Fruit fly (Drosophila melanogaster) whole organism, embryonic: ENCODE measurements around the gene CG15196.

Experiments
- Antp ChIP-seq: fragments of 200-800 bp; sonication (Bioruptor generic); optimal IDR thresholded peaks from 3 replicates; lab custom pipeline; 2016; ENCODE audit warnings: missing biosample characterization, missing genetic modification characterization
- Awh ChIP-seq: fragments of 200-800 bp; sonication (Bioruptor generic); IDR thresholded peaks from 2 replicates; pipeline ENCODE4, ENCODE4 v1.3.6; 2022; ENCODE audit warnings: missing biosample characterization, missing genetic modification characterization
- Blimp-1 ChIP-seq: fragments of 200-800 bp; sonication (Bioruptor generic); optimal IDR thresholded peaks from 3 replicates; lab custom pipeline; 2018; ENCODE audit warnings: missing biosample characterization, missing genetic modification characterization, mild to moderate bottlenecking, moderate library complexity, missing genetic modification reagents
- CG10274 ChIP-seq: fragments of 200-800 bp; sonication (Bioruptor generic); optimal IDR thresholded peaks from 3 replicates; lab custom pipeline; 2017; ENCODE audit warnings: missing biosample characterization, mild to moderate bottlenecking, missing genetic modification characterization
- CG10979 ChIP-seq: fragments of 200-800 bp; sonication (Bioruptor generic); optimal IDR thresholded peaks from 2 replicates; lab custom pipeline; 2018; ENCODE audit warnings: missing biosample characterization, mild to moderate bottlenecking, missing genetic modification characterization, moderate library complexity
- CG11456 ChIP-seq: fragments of 200-800 bp; sonication (Bioruptor generic); IDR thresholded peaks from 3 replicates; pipeline ENCODE4 v1.3.6; 2022; ENCODE audit warnings: missing biosample characterization, missing genetic modification characterization
- CG11504 ChIP-seq: fragments of 200-800 bp; sonication (Bioruptor generic); optimal IDR thresholded peaks from 3 replicates; lab custom pipeline; 2019; ENCODE audit warnings: missing biosample characterization, mild to moderate bottlenecking, missing genetic modification characterization, moderate library complexity
- CG11695 ChIP-seq: fragments of 200-800 bp; sonication (Bioruptor generic); IDR thresholded peaks from 3 replicates; pipeline ENCODE4 v1.3.6; 2022; ENCODE audit warnings: missing biosample characterization, missing genetic modification characterization
- CG13123 ChIP-seq: fragments of 200-800 bp; sonication (Bioruptor generic); optimal IDR thresholded peaks from 2 replicates; lab custom pipeline; 2016; ENCODE audit warnings: missing biosample characterization, missing genetic modification characterization
- CG1529 ChIP-seq: fragments of 200-800 bp; sonication (Bioruptor generic); optimal IDR thresholded peaks from 3 replicates; lab custom pipeline; 2018; ENCODE audit warnings: missing biosample characterization, missing genetic modification characterization
- CG1602 ChIP-seq: fragments of 200-800 bp; sonication (Bioruptor generic); optimal IDR thresholded peaks from 3 replicates; lab custom pipeline; 2016; ENCODE audit warnings: missing biosample characterization, missing genetic modification characterization
- CG18262 ChIP-seq: fragments of 200-800 bp; optimal IDR thresholded peaks from 3 replicates; lab custom pipeline; 2019; ENCODE audit warnings: missing biosample characterization, mild to moderate bottlenecking, missing genetic modification characterization, moderate library complexity
- CG2120 ChIP-seq: fragments of 200-800 bp; sonication (Bioruptor generic); optimal IDR thresholded peaks from 3 replicates; lab custom pipeline; 2016; ENCODE audit warnings: missing biosample characterization, missing genetic modification characterization
- CG2202 ChIP-seq: fragments of 200-800 bp; sonication (Bioruptor generic); optimal IDR thresholded peaks from 2 replicates; lab custom pipeline; 2018; ENCODE audit warnings: missing biosample characterization, mild to moderate bottlenecking, missing genetic modification characterization
- CG33213 ChIP-seq: fragments of 200-800 bp; sonication (Bioruptor generic); optimal IDR thresholded peaks from 3 replicates; lab custom pipeline; 2016; ENCODE audit warnings: missing biosample characterization, missing genetic modification characterization
- CG3995 ChIP-seq: fragments of 200-800 bp; sonication (Bioruptor generic); optimal IDR thresholded peaks from 3 replicates; lab custom pipeline; 2016; ENCODE audit warnings: missing biosample characterization, missing genetic modification characterization
- CG4360 ChIP-seq: fragments of 200-800 bp; sonication (Bioruptor generic); IDR thresholded peaks from 2 replicates; pipeline ENCODE4 v1.3.6; 2022; ENCODE audit warnings: missing biosample characterization, missing genetic modification characterization
- CG4820 ChIP-seq: fragments of 200-800 bp; sonication (Bioruptor generic); optimal IDR thresholded peaks from 3 replicates; lab custom pipeline; 2016; ENCODE audit warnings: missing biosample characterization, missing genetic modification characterization
- CG5953 ChIP-seq: fragments of 200-800 bp; sonication (Bioruptor generic); IDR thresholded peaks from 2 replicates; pipeline ENCODE4 v1.3.6; 2022; ENCODE audit warnings: missing biosample characterization, missing genetic modification characterization
- CG6791 ChIP-seq: fragments of 200-800 bp; sonication (Bioruptor generic); IDR thresholded peaks from 3 replicates; pipeline ENCODE4 v1.3.6; 2022; ENCODE audit warnings: missing biosample characterization, missing genetic modification characterization; ENCODE audit not compliant: partially characterized antibody
- CG7928 ChIP-seq: fragments of 200-800 bp; sonication (Bioruptor generic); optimal IDR thresholded peaks from 2 replicates; lab custom pipeline; 2017; ENCODE audit warnings: missing biosample characterization, mild to moderate bottlenecking, missing genetic modification characterization
- CkIIα-i1 ChIP-seq: fragments of 200-800 bp; sonication (Bioruptor generic); IDR thresholded peaks from 2 replicates; pipeline ENCODE4 v1.3.6; 2022; ENCODE audit warnings: missing biosample characterization, missing genetic modification characterization
- CrebB ChIP-seq: fragments of 200-800 bp; sonication (Bioruptor generic); optimal IDR thresholded peaks from 3 replicates; lab custom pipeline; 2018; ENCODE audit warnings: missing biosample characterization, mild to moderate bottlenecking, missing genetic modification characterization
- Fer2 ChIP-seq: fragments of 200-800 bp; sonication (Bioruptor generic); optimal IDR thresholded peaks from 2 replicates; lab custom pipeline; 2018; ENCODE audit warnings: missing biosample characterization, mild to moderate bottlenecking, missing genetic modification characterization, moderate library complexity
- H15 ChIP-seq: fragments of 200-800 bp; sonication (Bioruptor generic); IDR thresholded peaks from 3 replicates; pipeline ENCODE4 v1.3.6; 2022; ENCODE audit warnings: missing biosample characterization, missing genetic modification characterization
- Hr3 ChIP-seq: fragments of 200-800 bp; sonication (Bioruptor generic); optimal IDR thresholded peaks from 3 replicates; lab custom pipeline; 2016; ENCODE audit warnings: missing biosample characterization, missing genetic modification characterization
- Nf-YA ChIP-seq: fragments of 200-800 bp; sonication (Bioruptor generic); IDR thresholded peaks from 2 replicates; pipeline ENCODE4 v1.3.6; 2022; ENCODE audit warnings: missing biosample characterization, missing genetic modification characterization
- Ravus ChIP-seq: fragments of 200-800 bp; sonication (Bioruptor generic); IDR thresholded peaks from 2 replicates; pipeline ENCODE4 v1.3.6; 2022; ENCODE audit warnings: missing biosample characterization, missing genetic modification characterization
- Sox100B ChIP-seq: fragments of 200-800 bp; sonication (Bioruptor generic); optimal IDR thresholded peaks from 3 replicates; lab custom pipeline; 2018; ENCODE audit warnings: missing biosample characterization, mild to moderate bottlenecking, missing genetic modification characterization
- Sry-β ChIP-seq: fragments of 200-800 bp; sonication (Bioruptor generic); optimal IDR thresholded peaks from 2 replicates; lab custom pipeline; 2018; ENCODE audit warnings: missing biosample characterization, mild to moderate bottlenecking, missing genetic modification characterization, moderate library complexity
- al ChIP-seq: fragments of 200-800 bp; sonication (Bioruptor generic); IDR thresholded peaks from 2 replicates; pipeline ENCODE4 v1.3.6; 2022; ENCODE audit warnings: missing biosample characterization, missing genetic modification characterization
- chinmo ChIP-seq: fragments of 200-800 bp; sonication (Bioruptor generic); IDR thresholded peaks from 4 replicates; pipeline ENCODE4 v1.3.6; 2022; ENCODE audit warnings: missing biosample characterization, missing genetic modification characterization; ENCODE audit not compliant: partially characterized antibody
- ci ChIP-seq: fragments of 200-800 bp; sonication (Bioruptor generic); IDR thresholded peaks from 3 replicates; pipeline ENCODE4 v1.3.6; 2022; ENCODE audit warnings: missing biosample characterization, missing genetic modification characterization
- dysf ChIP-seq: fragments of 200-800 bp; sonication (Bioruptor generic); IDR thresholded peaks from 3 replicates; pipeline ENCODE4 v1.3.6; 2022; ENCODE audit warnings: missing biosample characterization, missing genetic modification characterization
- ewg ChIP-seq: fragments of 200-800 bp; sonication (Bioruptor generic); optimal IDR thresholded peaks from 3 replicates; lab custom pipeline; 2017; ENCODE audit warnings: mild to moderate bottlenecking, missing biosample characterization, missing genetic modification reagents, missing genetic modification characterization
- gro ChIP-seq: fragments of 200-800 bp; sonication (Bioruptor generic); optimal IDR thresholded peaks from 2 replicates; lab custom pipeline; 2016; ENCODE audit warnings: missing biosample characterization, missing genetic modification characterization
- gt ChIP-seq: fragments of 200-800 bp; sonication (Bioruptor generic); IDR thresholded peaks from 2 replicates; pipeline ENCODE4 v1.3.6; 2022; ENCODE audit warnings: missing biosample characterization, missing genetic modification characterization
- ham ChIP-seq: fragments of 200-800 bp; sonication (Bioruptor generic); IDR thresholded peaks from 2 replicates; pipeline ENCODE4 v1.3.6; 2022; ENCODE audit warnings: missing biosample characterization, missing genetic modification characterization
- hth ChIP-seq: fragments of >200 bp; optimal IDR thresholded peaks from 2 replicates; lab custom pipeline; 2017; ENCODE audit warnings: inconsistent platforms
- jing ChIP-seq: fragments of 200-800 bp; sonication (Bioruptor generic); optimal IDR thresholded peaks from 2 replicates; lab custom pipeline; 2018; ENCODE audit warnings: missing biosample characterization, mild to moderate bottlenecking, missing genetic modification characterization
- ken ChIP-seq: fragments of 200-800 bp; sonication (Bioruptor generic); IDR thresholded peaks from 3 replicates; pipeline ENCODE4 v1.3.6; 2022; ENCODE audit warnings: missing biosample characterization, missing genetic modification characterization
- kni ChIP-seq: fragments of 200-800 bp; sonication (Bioruptor generic); optimal IDR thresholded peaks from 3 replicates; lab custom pipeline; 2017; ENCODE audit warnings: mild to moderate bottlenecking, missing biosample characterization, missing genetic modification reagents, missing genetic modification characterization
- oc ChIP-seq: fragments of 200-800 bp; sonication (Bioruptor generic); optimal IDR thresholded peaks from 2 replicates; lab custom pipeline; 2018; ENCODE audit warnings: missing biosample characterization, mild to moderate bottlenecking, missing genetic modification characterization, moderate library complexity
- org-1 ChIP-seq: fragments of 200-800 bp; sonication (Bioruptor generic); optimal IDR thresholded peaks from 2 replicates; lab custom pipeline; 2017; ENCODE audit warnings: missing biosample characterization, missing genetic modification characterization
- pho ChIP-seq: fragments of 200-800 bp; sonication (Bioruptor generic); optimal IDR thresholded peaks from 2 replicates; lab custom pipeline; 2016; ENCODE audit warnings: missing biosample characterization, missing genetic modification characterization
- sim ChIP-seq: fragments of 200-800 bp; sonication (Bioruptor generic); IDR thresholded peaks from 2 replicates; pipeline ENCODE4 v1.3.6; 2022; ENCODE audit warnings: missing biosample characterization, missing genetic modification characterization
- sisA ChIP-seq: fragments of 200-800 bp; sonication (Bioruptor generic); IDR thresholded peaks from 2 replicates; pipeline ENCODE4 v1.3.6; 2022; ENCODE audit warnings: missing biosample characterization, missing genetic modification characterization
- slou ChIP-seq: fragments of 200-800 bp; sonication (Bioruptor generic); optimal IDR thresholded peaks from 3 replicates; lab custom pipeline; 2016; ENCODE audit warnings: missing biosample characterization, missing genetic modification characterization
- ssp ChIP-seq: fragments of 200-800 bp; sonication (Bioruptor generic); IDR thresholded peaks from 2 replicates; pipeline ENCODE4 v1.3.6; 2022; ENCODE audit warnings: missing biosample characterization, missing genetic modification characterization
- toy ChIP-seq: fragments of 200-800 bp; sonication (Bioruptor generic); IDR thresholded peaks from 2 replicates; pipeline ENCODE4 v1.3.6; 2022; ENCODE audit warnings: missing biosample characterization, missing genetic modification characterization
- zfh2 ChIP-seq: fragments of 200-800 bp; sonication (Bioruptor generic); optimal IDR thresholded peaks from 2 replicates; lab custom pipeline; 2016; ENCODE audit warnings: missing biosample characterization, missing genetic modification characterization

The CG15196 gene

dm6 chrX:11449476-11450119, 39.9 kb downstream of the CG15196 start (continued):
- TF ChIP-seq toy (GFP tag; lab: Robert Waterston, UW) (peak; percentile 66; the same call in 1 of the 2 replicates), CG11504 (tag; lab: Kevin White, UChicago) (peak; percentile 88), sisA (GFP tag; lab: Robert Waterston, UW) (peak; percentile 88), H15 (peak; percentile 60; the same call in 1 of the 3 replicates), CrebB (tag; lab: Kevin White, UChicago) (peak; percentile 83), gt (GFP tag; lab: Robert Waterston, UW) (peak; percentile 68), gro (peak; percentile 75), Sry-β (GFP tag; lab: Kevin White, UChicago) (no peak), CG7928 (peak; percentile 22), CG11695 (GFP tag; lab: Robert Waterston, UW) (peak; percentile 87), ken (GFP tag; lab: Robert Waterston, UW) (peak; percentile 86), CG4360 (peak; percentile 52), oc (tag; lab: Kevin White, UChicago) (peak; percentile 66), al (GFP tag; lab: Robert Waterston, UW) (peak; percentile 67), Hr3 (GFP tag; lab: Kevin White, UChicago) (peak; percentile 80), pho (GFP tag; lab: Kevin White, UChicago) (peak; percentile 74), kni (peak; percentile 60), CG10274 (GFP tag; lab: Kevin White, UChicago) (peak; percentile 71), Sox100B (GFP tag; lab: Kevin White, UChicago) (peak; percentile 70), hth (no peak), CG1529 (GFP tag; lab: Kevin White, UChicago) (peak; percentile 70), CG2202 (tag; lab: Kevin White, UChicago) (peak; percentile 43), CG18262 (tag; lab: Kevin White, UChicago) (peak; percentile 71), CG6791 (GFP tag; lab: Robert Waterston, UW) (no peak), zfh2 (GFP tag; lab: Kevin White, UChicago) (peak; percentile 80), Fer2 (tag; lab: Kevin White, UChicago) (peak; percentile 61), Blimp-1 (GFP tag; lab: Kevin White, UChicago) (peak; percentile 76), ci (GFP tag; lab: Robert Waterston, UW) (peak; percentile 94), chinmo (0 out of 4 replicates have a peak, but pooled peaks have one; percentile 5), CkIIα-i1 (GFP tag; lab: Robert Waterston, UW) (0 out of 2 replicates have a peak, but pooled peaks have one; percentile 41), Ravus (peak; percentile 64), Awh (GFP tag; lab: Robert Waterston, UW) (peak; percentile 85), org-1 (peak; percentile 78), CG5953 (peak; percentile 89), CG11456 (peak; percentile 88), CG33213 (peak; percentile 72), Nf-YA (peak; percentile 71), Antp (GFP tag; lab: Kevin White, UChicago) (peak; percentile 90), CG10979 (tag; lab: Kevin White, UChicago) (peak; percentile 71), ham (GFP tag; lab: Robert Waterston, UW) (peak; percentile 68; the same call in 1 of the 2 replicates), sim (GFP tag; lab: Robert Waterston, UW) (peak; percentile 52; the same call in 1 of the 2 replicates), CG2120 (GFP tag; lab: Kevin White, UChicago) (peak; percentile 88), CG1602 (GFP tag; lab: Kevin White, UChicago) (peak; percentile 75), dysf (GFP tag; lab: Robert Waterston, UW) (peak; percentile 89), ssp (GFP tag; lab: Robert Waterston, UW) (peak; percentile 72), CG13123 (GFP tag; lab: Kevin White, UChicago) (peak; percentile 57), ewg (GFP tag; lab: Kevin White, UChicago) (peak; percentile 64), jing (GFP tag; lab: Kevin White, UChicago) (peak; percentile 78), CG3995 (GFP tag; lab: Kevin White, UChicago) (peak; percentile 35), CG4820 (GFP tag; lab: Kevin White, UChicago) (peak; percentile 75), slou (GFP tag; lab: Kevin White, UChicago) (peak; percentile 27)
